Worm (Caenorhabditis elegans) whole organism, midembryonic: ENCODE measurements around the gene C35D6.3.

Experiments
- T22C8.4 ChIP-seq: fragments of 200-800 bp; sonication (Bioruptor generic); IDR thresholded peaks from 2 replicates; pipeline ENCODE4 v1.3.6; 2022; ENCODE audit warnings: missing genetic modification characterization, missing compliant biosample characterization
- flt-1 ChIP-seq: fragments of 200-800 bp; sonication (Bioruptor generic); IDR thresholded peaks from 2 replicates; pipeline ENCODE4 v1.3.6; 2022; ENCODE audit warnings: missing genetic modification characterization, missing compliant biosample characterization
- ref-1 ChIP-seq: fragments of 200-800 bp; sonication (Bioruptor generic); conservative IDR thresholded peaks from 2 replicates; pipeline ENCODE4 v1.3.6; 2022; ENCODE audit warnings: missing genetic modification reagents, missing genetic modification characterization, missing compliant biosample characterization
- tab-1 ChIP-seq: fragments of 200-800 bp; sonication (Bioruptor generic); IDR thresholded peaks from 2 replicates; pipeline ENCODE4 v1.3.6; 2022; ENCODE audit warnings: missing genetic modification characterization, missing compliant biosample characterization
- ztf-23 ChIP-seq: fragments of 200-800 bp; sonication (Bioruptor generic); IDR thresholded peaks from 2 replicates; pipeline ENCODE4 v1.3.6; 2022; ENCODE audit warnings: missing genetic modification reagents, missing genetic modification characterization, missing compliant biosample characterization
- ztf-29 ChIP-seq: fragments of 200-800 bp; sonication (Bioruptor generic); IDR thresholded peaks from 2 replicates; pipeline ENCODE4 v1.3.6; 2022; ENCODE audit warnings: missing genetic modification reagents, missing genetic modification characterization, missing compliant biosample characterization

ce11 chrIV:16329159-16329558 is 17.5 kb upstream of the C35D6.3 start, which contains the start of gene srz-74:
- TF ChIP-seq ref-1 (GFP tag; lab: Robert Waterston, UW) (no peak), ztf-29 (GFP tag; lab: Robert Waterston, UW) (no peak), ztf-23 (no peak), flt-1 (GFP tag; lab: Robert Waterston, UW) (no peak), T22C8.4 (GFP tag; lab: Robert Waterston, UW) (no peak), tab-1 (GFP tag; lab: Robert Waterston, UW) (no peak)
